Worm (Caenorhabditis elegans): ENCODE measurements around the gene rips-1.
A peak's percentile ranks its signal among the peaks of the same experiment; 100 is the strongest.

The rips-1 gene

DNA sequence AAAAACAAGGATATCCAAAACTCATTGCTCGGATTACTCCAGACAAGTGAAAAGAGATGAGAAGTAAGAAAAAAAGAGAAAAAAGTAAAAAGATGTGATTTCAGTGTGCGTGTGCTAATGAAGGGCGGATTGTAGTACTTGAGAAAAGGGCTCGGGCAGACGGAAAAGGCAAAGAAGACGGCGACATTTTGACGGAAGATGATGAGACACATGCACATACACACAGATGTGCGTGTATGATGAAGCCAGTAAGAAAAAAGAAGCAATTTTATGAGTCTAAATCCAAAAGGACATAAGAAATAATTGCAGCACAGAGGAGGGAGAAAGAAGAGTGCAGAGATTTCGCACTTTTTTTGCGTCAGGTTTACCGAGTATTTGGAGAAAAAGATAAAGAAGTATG is 16.7 kb downstream of the rips-1 start:
- no peak for TF ChIP-seq peb-1 (tag; optimal IDR thresholded peaks at IDR 0.05)
- no peak for TF ChIP-seq nhr-11 (tag; optimal IDR thresholded peaks at IDR 0.05)
- no peak for TF ChIP-seq zag-1 (tag; optimal IDR thresholded peaks at IDR 0.05)
- TF ChIP-seq C34F6.9 (tag; optimal IDR thresholded peaks at IDR 0.05), result peak; percentile 21

DNA sequence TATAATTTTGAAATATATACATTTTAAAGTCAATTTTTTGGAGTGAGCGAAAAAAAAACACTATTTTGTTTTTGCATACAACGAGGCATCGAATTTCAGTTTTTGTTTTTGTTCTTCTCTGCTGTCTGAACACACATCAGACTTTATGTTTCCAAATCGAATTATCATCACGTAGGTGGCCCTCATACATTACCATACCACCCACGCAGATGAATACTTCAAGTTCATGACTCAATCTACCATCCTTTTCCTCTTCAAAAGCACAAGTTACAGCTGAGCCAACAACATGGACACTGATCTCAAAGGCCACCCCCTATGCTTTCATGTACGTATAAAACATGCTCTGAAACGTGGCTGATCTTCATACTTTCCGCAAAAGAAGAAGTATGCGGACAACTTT is 17.9 kb downstream of the rips-1 start, which contains the start of gene R08F11.7:
R08F11.7 (plus strand) TSS at position 301 of the 400 bp plus-strand sequence.
- TF ChIP-seq crh-2 (tag; optimal IDR thresholded peaks at IDR 0.05) (no peak), nhr-77 (tag; optimal IDR thresholded peaks at IDR 0.05) (no peak), snpc-4 (tag; optimal IDR thresholded peaks at IDR 0.05) (no peak), nhr-25 (tag; optimal IDR thresholded peaks at IDR 0.05) (no peak), mbf-1 (tag; optimal IDR thresholded peaks at IDR 0.05) (no peak), sma-3 (GFP tag; optimal IDR thresholded peaks at IDR 0.05) (no peak), ceh-82 (tag; optimal IDR thresholded peaks at IDR 0.05) (no peak), blmp-1 (tag; optimal IDR thresholded peaks at IDR 0.05; ENCODE audit: insufficient read depth) (no peak)

ce11 chrV:3790424-3790823 is 18.6 kb downstream of the rips-1 start:
- TF ChIP-seq elt-3 (tag; optimal IDR thresholded peaks at IDR 0.05) (no peak), unc-39 (tag; optimal IDR thresholded peaks at IDR 0.05) (no peak), mab-5 (tag; optimal IDR thresholded peaks at IDR 0.05) (no peak), ztf-4 (tag; optimal IDR thresholded peaks at IDR 0.05) (no peak), aly-2 (tag; optimal IDR thresholded peaks at IDR 0.05) (no peak), alr-1 (tag; optimal IDR thresholded peaks at IDR 0.05) (no peak), nhr-10 (tag; optimal IDR thresholded peaks at IDR 0.05) (no peak), snpc-4 (tag; optimal IDR thresholded peaks at IDR 0.05) (no peak), peb-1 (tag; optimal IDR thresholded peaks at IDR 0.05) (no peak), unc-62 (GFP tag; optimal IDR thresholded peaks at IDR 0.05) (no peak), mbf-1 (tag; optimal IDR thresholded peaks at IDR 0.05) (no peak), ztf-1 (GFP tag; conservative IDR thresholded peaks at IDR 0.05) (no peak), gmeb-1 (tag; optimal IDR thresholded peaks at IDR 0.05) (no peak), ZK546.5 (tag; optimal IDR thresholded peaks at IDR 0.05) (no peak), F13H6.1 (tag; optimal IDR thresholded peaks at IDR 0.05) (no peak), nhr-237 (tag; optimal IDR thresholded peaks at IDR 0.05) (no peak), lin-39 (tag; optimal IDR thresholded peaks at IDR 0.05) (no peak), R02D3.7 (tag; optimal IDR thresholded peaks at IDR 0.05) (no peak), nhr-11 (tag; optimal IDR thresholded peaks at IDR 0.05) (no peak), nhr-25 (tag; optimal IDR thresholded peaks at IDR 0.05) (no peak)

DNA sequence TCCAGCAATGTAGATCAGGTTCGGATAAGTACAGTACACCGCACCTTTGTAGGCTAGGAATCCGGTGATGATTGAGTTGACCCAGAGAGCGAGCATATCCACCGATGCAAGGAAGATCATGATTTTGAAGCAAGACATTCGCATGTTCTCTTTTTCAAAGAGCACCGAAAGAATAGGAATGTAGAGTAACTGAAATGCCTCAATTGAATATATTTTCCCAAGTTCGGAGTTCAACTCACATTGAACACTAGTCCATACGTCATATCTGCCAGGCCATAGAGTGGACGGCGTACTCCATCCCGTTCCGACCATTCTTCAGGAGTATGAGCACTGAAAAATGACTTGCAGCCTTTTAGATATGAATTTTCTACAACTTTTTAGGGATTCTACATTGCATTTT is 27.9 kb downstream of the rips-1 start:
- TF ChIP-seq dmd-4 (tag; optimal IDR thresholded peaks at IDR 0.05) (no peak), lin-11 (tag; optimal IDR thresholded peaks at IDR 0.05) (no peak), blmp-1 (tag; optimal IDR thresholded peaks at IDR 0.05; ENCODE audit: insufficient read depth) (no peak), ceh-16 (tag; optimal IDR thresholded peaks at IDR 0.05) (no peak), lin-13 (GFP tag; optimal IDR thresholded peaks at IDR 0.05) (no peak), zag-1 (tag; optimal IDR thresholded peaks at IDR 0.05) (no peak), ama-1 (optimal IDR thresholded peaks at IDR 0.05) (no peak), unc-39 (tag; optimal IDR thresholded peaks at IDR 0.05) (no peak), sma-3 (GFP tag; optimal IDR thresholded peaks at IDR 0.05) (no peak)

- TF ChIP-seq sma-9 (GFP tag; optimal IDR thresholded peaks at IDR 0.05) (no peak), sma-9 (tag; optimal IDR thresholded peaks at IDR 0.05) (no peak), nhr-77 (tag; optimal IDR thresholded peaks at IDR 0.05) (no peak), peb-1 (tag; optimal IDR thresholded peaks at IDR 0.05) (no peak), unc-55 (GFP tag; optimal IDR thresholded peaks at IDR 0.05) (no peak), ceh-82 (tag; optimal IDR thresholded peaks at IDR 0.05) (no peak), sma-3 (GFP tag; optimal IDR thresholded peaks at IDR 0.05) (no peak), ztf-1 (GFP tag; conservative IDR thresholded peaks at IDR 0.05) (no peak), dmd-4 (tag; optimal IDR thresholded peaks at IDR 0.05) (no peak), ztf-11 (tag; optimal IDR thresholded peaks at IDR 0.05) (no peak), lsy-2 (tag; optimal IDR thresholded peaks at IDR 0.05) (no peak), nhr-23 (tag; optimal IDR thresholded peaks at IDR 0.05) (no peak), lin-13 (GFP tag; optimal IDR thresholded peaks at IDR 0.05) (no peak), C34F6.9 (tag; optimal IDR thresholded peaks at IDR 0.05) (no peak), unc-39 (tag; optimal IDR thresholded peaks at IDR 0.05) (no peak), mbf-1 (tag; optimal IDR thresholded peaks at IDR 0.05) (no peak), nhr-11 (tag; optimal IDR thresholded peaks at IDR 0.05) (no peak), nhr-237 (tag; optimal IDR thresholded peaks at IDR 0.05) (no peak)
These were observed 28.6 kb downstream of the rips-1 start, which contains the start of gene srt-30 for ce11 chrV:3800378-3800777. Gene srt-30 (minus strand): TSS chrV:3800478.
